Fruit fly (Drosophila melanogaster): ENCODE results near the gene CG42590.
A peak's percentile ranks its signal among the peaks of the same experiment; 100 is the strongest.

The CG42590 gene

dm6 chr3L:8037693-8038092 is 31.4 kb downstream of the CG42590 start (continued):
- 0 out of 2 replicates have a peak, but pooled peaks have one; percentile 8 for TF ChIP-seq Xrp1 (GFP tag; IDR thresholded peaks at IDR 0.05)
- TF ChIP-seq CG34376 (GFP tag; optimal IDR thresholded peaks at IDR 0.05): no peak
- no peak for TF ChIP-seq NFAT (GFP tag; IDR thresholded peaks at IDR 0.05)
- peak; percentile 42 for TF ChIP-seq grau (tag; optimal IDR thresholded peaks at IDR 0.05)

dm6 chr3L:8033776-8034175 is 35.3 kb downstream of the CG42590 start:
- TF ChIP-seq cas (GFP tag; IDR thresholded peaks at IDR 0.05) (no peak), CG6683 (GFP tag; optimal IDR thresholded peaks at IDR 0.05) (no peak), CG8290 (GFP tag; optimal IDR thresholded peaks at IDR 0.05) (peak; percentile 20), CG8290 (tag; optimal IDR thresholded peaks at IDR 0.05) (no peak), sr (GFP tag; IDR thresholded peaks at IDR 0.05) (peak; percentile 86), Ets65A (GFP tag) (peak; percentile 72), Pdp1 (GFP tag; optimal IDR thresholded peaks at IDR 0.05) (peak in 1 of 2 experiments; percentile 52), CG18476 (GFP tag; optimal IDR thresholded peaks at IDR 0.05) (peak; percentile 68), CG12769 (tag; optimal IDR thresholded peaks at IDR 0.05) (peak; percentile 31)

dm6 chr3L:8033088-8033487 is 36.0 kb downstream of the CG42590 start:
- peak; percentile 45; the same call in 1 of the 3 replicates for TF ChIP-seq row (GFP tag; IDR thresholded peaks at IDR 0.05)
- TF ChIP-seq ken (GFP tag; IDR thresholded peaks at IDR 0.05): no peak
- no peak for TF ChIP-seq twi (tag; optimal IDR thresholded peaks at IDR 0.05)
- 0 out of 3 replicates have a peak, but pooled peaks have one; percentile 39 for TF ChIP-seq zfh1 (GFP tag; IDR thresholded peaks at IDR 0.05)
- TF ChIP-seq Ptx1 (GFP tag; IDR thresholded peaks at IDR 0.05): 0 out of 2 replicates have a peak, but pooled peaks have one; percentile 33
- TF ChIP-seq CG9797 (GFP tag; optimal IDR thresholded peaks at IDR 0.05): no peak
- 0 out of 2 replicates have a peak, but pooled peaks have one; percentile 31 for TF ChIP-seq CG14441 (GFP tag; IDR thresholded peaks at IDR 0.05)
- peak; percentile 34 for TF ChIP-seq D19B (GFP tag; optimal IDR thresholded peaks at IDR 0.05)
- TF ChIP-seq crol (GFP tag; IDR thresholded peaks at IDR 0.05): no peak
- peak; percentile 76 for TF ChIP-seq Med (GFP tag)

- TF ChIP-seq HHEX (GFP tag; optimal IDR thresholded peaks at IDR 0.05): no peak
- TF ChIP-seq CG31365 (tag; optimal IDR thresholded peaks at IDR 0.05): no peak
- no peak for TF ChIP-seq CG17829 (tag; optimal IDR thresholded peaks at IDR 0.05)
- peak in 1 of 2 experiments; percentile 53 for TF ChIP-seq Dfd (GFP tag; optimal IDR thresholded peaks at IDR 0.05)
- no peak for TF ChIP-seq oc (tag; optimal IDR thresholded peaks at IDR 0.05)
- peak; percentile 35 for TF ChIP-seq scrt (GFP tag; optimal IDR thresholded peaks at IDR 0.05)
- no peak for TF ChIP-seq Sox100B (GFP tag; optimal IDR thresholded peaks at IDR 0.05)
Measured at dm6 chr3L:8031461-8031860, 37.6 kb downstream of the CG42590 start.

dm6 chr3L:8029194-8029747 is 39.8 kb downstream of the CG42590 start:
- no peak for TF ChIP-seq grn (GFP tag; optimal IDR thresholded peaks at IDR 0.05)
- no peak for TF ChIP-seq CG10431 (GFP tag; optimal IDR thresholded peaks at IDR 0.05)
- no peak for TF ChIP-seq CG3065 (GFP tag; optimal IDR thresholded peaks at IDR 0.05)
- peak; percentile 83 for TF ChIP-seq Blimp-1 (GFP tag; optimal IDR thresholded peaks at IDR 0.05)
- TF ChIP-seq pum (GFP tag; optimal IDR thresholded peaks at IDR 0.05): no peak
- TF ChIP-seq CG15269 (tag; optimal IDR thresholded peaks at IDR 0.05): no peak
- TF ChIP-seq HLH3B (GFP tag; IDR thresholded peaks at IDR 0.05): no peak
- TF ChIP-seq CTCF (GFP tag; optimal IDR thresholded peaks at IDR 0.05): no peak
- no peak for TF ChIP-seq CG8765 (GFP tag; IDR thresholded peaks at IDR 0.05)
- no peak for TF ChIP-seq CG31388 (GFP tag; optimal IDR thresholded peaks at IDR 0.05)
- TF ChIP-seq ems (GFP tag; optimal IDR thresholded peaks at IDR 0.05): no peak
- TF ChIP-seq tna (GFP tag; IDR thresholded peaks at IDR 0.05; ENCODE audit: partially characterized antibody): no peak
- 0 out of 2 replicates have a peak, but pooled peaks have one; percentile 33 for TF ChIP-seq stc (GFP tag; IDR thresholded peaks at IDR 0.05)
- 0 out of 2 replicates have a peak, but pooled peaks have one; percentile 17 for TF ChIP-seq CG32772 (GFP tag; IDR thresholded peaks at IDR 0.05)
- peak; percentile 17 for TF ChIP-seq abd-A (tag; optimal IDR thresholded peaks at IDR 0.05)
- TF ChIP-seq Hr51 (GFP tag; optimal IDR thresholded peaks at IDR 0.05): peak in 1 of 2 experiments; percentile 14
- no peak for TF ChIP-seq CG4360 (GFP tag; IDR thresholded peaks at IDR 0.05)

Measured in whole organism, embryonic.